Worm (Caenorhabditis elegans): Measurements from ENCODE around the gene cwp-5.

cwp-5 gene

DNA sequence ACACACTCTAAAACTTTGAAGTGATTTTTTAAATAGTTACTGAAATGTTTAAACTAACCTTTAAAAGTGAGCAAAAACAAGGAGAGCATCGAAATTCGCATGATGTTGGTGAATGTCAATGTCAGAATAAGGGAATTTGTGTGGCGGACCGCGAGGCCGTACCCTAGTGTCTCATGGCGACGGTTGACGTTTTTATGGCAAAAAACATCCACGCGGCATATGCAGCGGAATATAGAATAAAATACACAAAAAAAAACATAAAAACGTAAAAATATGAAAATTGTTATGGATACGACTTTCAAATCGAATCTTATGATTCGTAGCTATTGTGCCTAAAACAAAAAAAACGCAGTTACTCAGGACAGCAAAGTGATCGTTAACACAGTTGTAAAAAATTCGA, at the start of gene cwp-5:
cwp-5 (minus strand) TSS at position 101 of the 400 bp plus-strand sequence.
- TF ChIP-seq ztf-11 (tag; optimal IDR thresholded peaks at IDR 0.05) (no peak), nhr-23 (tag; optimal IDR thresholded peaks at IDR 0.05) (no peak), nhr-77 (tag; optimal IDR thresholded peaks at IDR 0.05) (no peak), blmp-1 (tag; optimal IDR thresholded peaks at IDR 0.05; ENCODE audit: insufficient read depth) (no peak), mbf-1 (tag; optimal IDR thresholded peaks at IDR 0.05) (no peak), elt-1 (tag; optimal IDR thresholded peaks at IDR 0.05) (no peak), C34F6.9 (tag; optimal IDR thresholded peaks at IDR 0.05) (no peak), lin-13 (GFP tag; optimal IDR thresholded peaks at IDR 0.05) (no peak), mab-5 (tag; optimal IDR thresholded peaks at IDR 0.05) (no peak), mdl-1 (tag; optimal IDR thresholded peaks at IDR 0.05) (no peak), unc-39 (tag; optimal IDR thresholded peaks at IDR 0.05) (no peak), sma-9 (GFP tag; optimal IDR thresholded peaks at IDR 0.05) (no peak), sma-9 (tag; optimal IDR thresholded peaks at IDR 0.05) (no peak), ceh-82 (tag; optimal IDR thresholded peaks at IDR 0.05) (no peak), ZK546.5 (tag; optimal IDR thresholded peaks at IDR 0.05) (no peak), unc-62 (GFP tag; optimal IDR thresholded peaks at IDR 0.05) (no peak)

DNA sequence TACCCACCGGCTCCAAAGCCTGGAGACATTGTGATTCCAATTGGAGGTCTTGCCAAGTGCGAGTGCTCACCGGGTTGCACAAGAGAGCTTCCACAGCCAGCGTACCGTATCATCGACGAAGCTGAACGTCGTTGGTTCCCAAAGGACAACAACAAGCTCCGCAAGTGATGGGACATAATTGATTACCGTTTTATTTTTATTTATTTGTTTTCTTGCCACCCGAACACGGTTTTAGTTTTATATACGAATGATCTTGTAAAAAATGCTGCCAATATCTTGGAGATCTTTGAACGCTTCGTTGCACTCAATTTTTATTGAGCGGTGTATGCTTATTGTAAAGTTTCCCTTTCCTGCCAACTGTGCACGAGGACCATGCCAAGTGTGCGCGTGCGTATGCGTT, 48.4 kb upstream of the cwp-5 start, which contains the start of gene K08H2.4:
K08H2.4 (plus strand) TSS at position 301 of the 400 bp plus-strand sequence.
- no peak for TF ChIP-seq Y55F3AM.14 (GFP tag; optimal IDR thresholded peaks at IDR 0.05)
- no peak for TF ChIP-seq ZK546.5 (tag; optimal IDR thresholded peaks at IDR 0.05)
- no peak for TF ChIP-seq unc-62 (GFP tag; optimal IDR thresholded peaks at IDR 0.05)
- no peak for TF ChIP-seq F13H6.1 (tag; optimal IDR thresholded peaks at IDR 0.05)
- no peak for TF ChIP-seq unc-55 (GFP tag; optimal IDR thresholded peaks at IDR 0.05)
- no peak for TF ChIP-seq snpc-4 (tag; optimal IDR thresholded peaks at IDR 0.05)
- no peak for TF ChIP-seq lin-13 (GFP tag; optimal IDR thresholded peaks at IDR 0.05)

DNA sequence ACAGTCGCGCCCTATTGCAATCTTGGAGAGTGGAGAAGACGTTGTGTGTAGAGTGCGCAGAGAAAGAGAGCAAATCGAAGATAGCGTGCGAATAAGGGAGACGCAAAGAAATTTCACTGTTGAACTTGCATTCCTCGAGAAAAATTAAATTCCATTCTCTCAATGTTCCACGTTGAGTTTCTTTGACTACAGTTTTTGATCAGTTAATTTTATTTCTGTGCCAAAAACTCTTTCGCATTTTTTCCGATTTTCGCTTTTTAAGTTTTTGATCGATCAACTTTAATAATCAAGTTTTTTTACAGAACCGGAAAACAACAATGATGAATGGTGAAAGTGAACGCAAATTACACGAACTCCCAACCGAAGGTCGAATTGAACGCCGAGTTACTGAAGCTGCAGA, 47.3 kb upstream of the cwp-5 start, which contains the start of gene K08H2.3:
K08H2.3 (plus strand) TSS at position 301 of the 400 bp plus-strand sequence.
- TF ChIP-seq ztf-4 (tag; optimal IDR thresholded peaks at IDR 0.05) = no peak
- TF ChIP-seq nhr-10 (tag; optimal IDR thresholded peaks at IDR 0.05) = no peak
- no peak for TF ChIP-seq lin-13 (GFP tag; optimal IDR thresholded peaks at IDR 0.05)
- TF ChIP-seq snpc-4 (tag; optimal IDR thresholded peaks at IDR 0.05) = no peak
- no peak for TF ChIP-seq unc-39 (tag; optimal IDR thresholded peaks at IDR 0.05)
- TF ChIP-seq R02D3.7 (tag; optimal IDR thresholded peaks at IDR 0.05) = no peak
- TF ChIP-seq mdl-1 (tag; optimal IDR thresholded peaks at IDR 0.05) = no peak
- TF ChIP-seq ceh-82 (tag; optimal IDR thresholded peaks at IDR 0.05) = no peak
- TF ChIP-seq nhr-25 (tag; optimal IDR thresholded peaks at IDR 0.05) = no peak
- TF ChIP-seq nhr-6 (tag; optimal IDR thresholded peaks at IDR 0.05) = no peak
- no peak for TF ChIP-seq ztf-1 (GFP tag; conservative IDR thresholded peaks at IDR 0.05)
- TF ChIP-seq zag-1 (tag; optimal IDR thresholded peaks at IDR 0.05) = no peak
- no peak for TF ChIP-seq skn-1 (tag; optimal IDR thresholded peaks at IDR 0.05)
- no peak for TF ChIP-seq ztf-11 (tag; optimal IDR thresholded peaks at IDR 0.05)
- no peak for TF ChIP-seq sma-9 (GFP tag; optimal IDR thresholded peaks at IDR 0.05)
- no peak for TF ChIP-seq sma-9 (tag; optimal IDR thresholded peaks at IDR 0.05)
- no peak for TF ChIP-seq ZK546.5 (tag; optimal IDR thresholded peaks at IDR 0.05)
- no peak for TF ChIP-seq gmeb-1 (tag; optimal IDR thresholded peaks at IDR 0.05)

ce11 chrX:13234879-13235278, 45.1 kb upstream of the cwp-5 start, which contains the start of gene K08H2.2:
Gene K08H2.2, minus strand, starts transcription at chrX:13234979.
- TF ChIP-seq elt-1 (tag; optimal IDR thresholded peaks at IDR 0.05) (no peak), Y55F3AM.14 (GFP tag; optimal IDR thresholded peaks at IDR 0.05) (no peak), sma-9 (GFP tag; optimal IDR thresholded peaks at IDR 0.05) (no peak), sma-9 (tag; optimal IDR thresholded peaks at IDR 0.05) (no peak), lin-11 (tag; optimal IDR thresholded peaks at IDR 0.05) (no peak), nhr-12 (tag; optimal IDR thresholded peaks at IDR 0.05) (no peak), mbf-1 (tag; optimal IDR thresholded peaks at IDR 0.05) (no peak)

ce11 chrX:13232259-13232658, 42.5 kb upstream of the cwp-5 start, which contains the start of gene bgnt-1.5:
Gene bgnt-1.5, minus strand, starts transcription at chrX:13232359.
- TF ChIP-seq lsy-2 (tag; optimal IDR thresholded peaks at IDR 0.05) (no peak), mab-5 (tag; optimal IDR thresholded peaks at IDR 0.05) (no peak), sma-9 (GFP tag; optimal IDR thresholded peaks at IDR 0.05) (no peak), sma-9 (tag; optimal IDR thresholded peaks at IDR 0.05) (no peak), crh-2 (tag; optimal IDR thresholded peaks at IDR 0.05) (no peak), nhr-129 (tag; optimal IDR thresholded peaks at IDR 0.05) (no peak), sem-4 (tag; optimal IDR thresholded peaks at IDR 0.05) (no peak), nhr-77 (tag; optimal IDR thresholded peaks at IDR 0.05) (no peak), nhr-10 (tag; optimal IDR thresholded peaks at IDR 0.05) (no peak), Y55F3AM.14 (GFP tag; optimal IDR thresholded peaks at IDR 0.05) (no peak), peb-1 (tag; optimal IDR thresholded peaks at IDR 0.05) (no peak)
